Worm (Caenorhabditis elegans): ENCODE results near the gene C52E4.7.

C52E4.7 gene

DNA sequence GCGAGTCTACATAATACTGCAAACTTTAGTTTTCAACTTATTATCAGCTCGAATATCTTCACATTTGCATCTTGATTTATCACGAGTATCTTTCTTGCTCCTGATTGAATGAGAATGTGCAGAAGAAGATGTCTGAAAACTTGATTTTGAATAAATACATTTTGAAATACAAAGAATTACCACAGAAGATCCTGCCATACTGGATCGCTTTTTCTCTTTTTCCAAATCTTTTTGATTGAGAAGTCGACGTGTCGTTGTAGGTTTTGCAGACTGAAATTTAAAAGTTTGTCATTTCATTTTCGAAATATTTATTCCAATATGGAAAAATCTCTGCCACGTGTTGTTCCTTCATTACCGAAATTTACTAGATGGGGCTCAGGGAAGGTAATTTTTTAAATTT lies 1.8 kb downstream of the C52E4.7 start, which contains the start of gene C52E4.12:
Gene C52E4.12 (plus strand): TSS at position 301 of the 400 bp plus-strand sequence.
- no peak for TF ChIP-seq xbp-1 (tag; optimal IDR thresholded peaks at IDR 0.05)
- no peak for TF ChIP-seq nhr-12 (tag; optimal IDR thresholded peaks at IDR 0.05)
- no peak for TF ChIP-seq nhr-19 (GFP tag; conservative IDR thresholded peaks at IDR 0.05)
- TF ChIP-seq dpl-1 (GFP tag; optimal IDR thresholded peaks at IDR 0.05) = no peak
- TF ChIP-seq elt-2 (tag; optimal IDR thresholded peaks at IDR 0.05) = no peak
- no peak for TF ChIP-seq ceh-82 (tag; optimal IDR thresholded peaks at IDR 0.05)
- TF ChIP-seq hlh-17 (GFP tag; optimal IDR thresholded peaks at IDR 0.05; ENCODE audit: borderline replicate concordance) = no peak
- no peak for TF ChIP-seq hlh-4 (tag; optimal IDR thresholded peaks at IDR 0.05)
- TF ChIP-seq unc-98 (GFP tag; IDR thresholded peaks at IDR 0.05) = no peak
- no peak for TF ChIP-seq nhr-20 (tag; optimal IDR thresholded peaks at IDR 0.05)
- TF ChIP-seq mep-1 (tag; optimal IDR thresholded peaks at IDR 0.05) = no peak
- TF ChIP-seq unc-30 (tag; optimal IDR thresholded peaks at IDR 0.05) = no peak

DNA sequence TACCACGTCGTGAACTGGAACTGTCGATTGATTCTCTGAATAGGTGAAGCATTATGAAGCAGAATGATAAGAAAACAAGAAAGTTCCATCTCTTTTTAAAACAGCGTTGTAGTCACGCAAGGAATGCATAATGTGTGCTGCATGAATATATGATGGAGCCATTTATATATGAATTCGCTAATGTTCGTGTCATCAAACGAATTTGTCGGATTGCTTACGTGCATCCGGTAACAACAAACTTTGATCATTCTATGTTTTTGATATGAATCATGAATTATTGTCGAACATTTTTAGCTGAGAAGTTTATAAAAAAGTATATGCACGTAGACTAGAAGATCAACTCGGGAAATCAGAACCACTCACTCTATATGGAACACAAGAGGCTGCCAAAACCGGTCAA lies 3.3 kb downstream of the C52E4.7 start:
- TF ChIP-seq ztf-4 (tag; optimal IDR thresholded peaks at IDR 0.05) (no peak), isw-1 (GFP tag; IDR thresholded peaks at IDR 0.05) (no peak), egl-13 (tag; optimal IDR thresholded peaks at IDR 0.05) (peak; percentile 50), lin-39 (tag; optimal IDR thresholded peaks at IDR 0.05) (no peak), hpl-2 (GFP tag; optimal IDR thresholded peaks at IDR 0.05) (no peak), lin-35 (GFP tag; optimal IDR thresholded peaks at IDR 0.05) (no peak)

DNA sequence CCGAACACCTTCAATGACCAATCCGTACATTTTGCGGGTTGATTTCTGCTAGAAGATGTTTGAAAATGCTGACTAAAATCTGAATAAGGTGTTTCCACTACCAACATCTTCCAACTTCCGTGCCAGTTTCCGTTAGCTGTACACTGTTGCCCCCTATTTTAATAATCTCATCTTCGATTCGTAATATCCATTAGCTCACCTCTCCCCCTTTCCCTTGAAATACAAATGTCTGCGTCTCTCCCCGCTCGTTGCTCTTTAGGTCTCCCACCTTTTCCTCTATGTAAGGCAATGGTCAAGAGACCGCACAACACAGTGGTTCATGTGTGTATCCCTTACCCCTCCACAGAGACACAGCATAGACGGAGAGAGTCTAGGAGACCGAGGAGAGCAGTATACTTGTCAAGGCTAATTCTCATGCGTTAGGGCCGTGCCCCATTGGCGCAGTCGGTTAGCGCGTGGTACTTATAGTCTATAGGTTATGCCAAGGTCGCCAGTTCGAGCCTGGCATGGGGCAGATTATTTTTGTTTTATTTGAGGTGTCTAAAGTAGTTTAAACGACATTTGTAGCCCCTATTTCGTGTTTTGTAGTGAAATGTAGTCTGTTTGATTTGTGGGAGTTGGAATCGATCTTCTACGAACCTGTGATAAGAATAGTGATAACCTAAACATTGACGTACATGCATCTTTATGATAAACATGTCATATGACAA lies 7.8 kb downstream of the C52E4.7 start, which contains the start of gene gcy-33:
Gene gcy-33 (minus strand): TSS at position 51 of the 710 bp plus-strand sequence.
- TF ChIP-seq snu-23 (GFP tag; optimal IDR thresholded peaks at IDR 0.05) (peak; percentile 92), efl-3 (GFP tag; optimal IDR thresholded peaks at IDR 0.05) (no peak), jun-1 (tag; optimal IDR thresholded peaks at IDR 0.05) (peak; percentile 68), lin-13 (GFP tag; optimal IDR thresholded peaks at IDR 0.05) (peak; percentile 44), pax-3 (tag; optimal IDR thresholded peaks at IDR 0.05) (peak; percentile 83), lin-35 (GFP tag; optimal IDR thresholded peaks at IDR 0.05) (peak; percentile 71 to 82), elt-3 (tag; optimal IDR thresholded peaks at IDR 0.05) (peak in 5 of 6 experiments; percentile 17 to 58 (median 43)), blmp-1 (tag; optimal IDR thresholded peaks at IDR 0.05) (peak; percentile 46), unc-30 (tag; optimal IDR thresholded peaks at IDR 0.05) (no peak), egl-13 (tag; optimal IDR thresholded peaks at IDR 0.05) (peak; percentile 87), fkh-8 (tag; optimal IDR thresholded peaks at IDR 0.05) (peak; percentile 69), alr-1 (tag; optimal IDR thresholded peaks at IDR 0.05; ENCODE audit: borderline replicate concordance) (no peak), skn-1 (tag; optimal IDR thresholded peaks at IDR 0.05) (peak; percentile 63), ceh-63 (GFP tag; optimal IDR thresholded peaks at IDR 0.05) (no peak), nhr-84 (tag; optimal IDR thresholded peaks at IDR 0.05) (no peak), nhr-19 (GFP tag; conservative IDR thresholded peaks at IDR 0.05) (peak; percentile 80), nhr-28 (tag; optimal IDR thresholded peaks at IDR 0.05) (no peak), hlh-17 (GFP tag; optimal IDR thresholded peaks at IDR 0.05; ENCODE audit: borderline replicate concordance) (no peak), isw-1 (GFP tag; IDR thresholded peaks at IDR 0.05) (no peak), nhr-12 (tag; optimal IDR thresholded peaks at IDR 0.05) (no peak), zag-1 (tag; optimal IDR thresholded peaks at IDR 0.05) (no peak), unc-86 (tag; optimal IDR thresholded peaks at IDR 0.05) (peak; percentile 84), mef-2 (tag; optimal IDR thresholded peaks at IDR 0.05) (no peak), lin-39 (tag; optimal IDR thresholded peaks at IDR 0.05) (no peak), nhr-20 (tag; optimal IDR thresholded peaks at IDR 0.05) (peak; percentile 94), C16A3.4 (tag; optimal IDR thresholded peaks at IDR 0.05) (peak; percentile 81), nhr-237 (tag; optimal IDR thresholded peaks at IDR 0.05) (peak; percentile 58), ceh-90 (tag; optimal IDR thresholded peaks at IDR 0.05) (no peak), ztf-11 (tag; optimal IDR thresholded peaks at IDR 0.05) (peak in 1 of 2 experiments; percentile 81), fos-1 (tag; optimal IDR thresholded peaks at IDR 0.05) (peak; percentile 35), ets-5 (GFP tag; IDR thresholded peaks at IDR 0.05) (no peak), ces-1 (GFP tag; optimal IDR thresholded peaks at IDR 0.05) (no peak), sptf-1 (tag; optimal IDR thresholded peaks at IDR 0.05) (no peak), lin-14 (GFP tag; optimal IDR thresholded peaks at IDR 0.05) (peak; percentile 81), snpc-4 (tag; optimal IDR thresholded peaks at IDR 0.05) (peak; percentile 81), unc-98 (GFP tag; IDR thresholded peaks at IDR 0.05) (no peak), ceh-8 (GFP tag; optimal IDR thresholded peaks at IDR 0.05) (peak; percentile 75), ceh-82 (tag; optimal IDR thresholded peaks at IDR 0.05) (peak; percentile 49 to 71 (median 67)), nhr-11 (tag; optimal IDR thresholded peaks at IDR 0.05) (peak; percentile 33)

Measured in whole organism, L1 larva.